Fruit fly (Drosophila melanogaster) whole organism, prepupa: ENCODE data around the gene Rassf.

ENCODE experiments used
- CG11902 ChIP-seq: fragments of 200-800 bp; sonication (Bioruptor generic); optimal IDR thresholded peaks from 3 replicates; lab custom pipeline; 2016; ENCODE audit warnings: missing biosample characterization, missing genetic modification characterization
- CG15336 ChIP-seq: fragments of 200-800 bp; sonication (Bioruptor generic); IDR thresholded peaks from 2 replicates; pipeline ENCODE4 v1.3.6; 2022; ENCODE audit warnings: missing biosample characterization, missing genetic modification characterization
- CG1621 ChIP-seq: fragments of 200-800 bp; sonication (Bioruptor generic); optimal IDR thresholded peaks from 3 replicates; lab custom pipeline; 2018; ENCODE audit warnings: missing biosample characterization, mild to moderate bottlenecking, missing genetic modification characterization
- CG31627 ChIP-seq: fragments of 200-800 bp; sonication (Bioruptor generic); optimal IDR thresholded peaks from 3 replicates; lab custom pipeline; 2016; ENCODE audit warnings: missing biosample characterization, missing genetic modification characterization
- CG34406 ChIP-seq: fragments of 200-800 bp; sonication (Bioruptor generic); optimal IDR thresholded peaks from 3 replicates; lab custom pipeline; 2016; ENCODE audit warnings: missing biosample characterization, missing genetic modification characterization
- CG4318 ChIP-seq: fragments of 200-800 bp; sonication (Bioruptor generic); optimal IDR thresholded peaks from 3 replicates; lab custom pipeline; 2017; ENCODE audit warnings: missing biosample characterization, mild to moderate bottlenecking, missing genetic modification characterization
- CG6163 ChIP-seq: fragments of 200-800 bp; sonication (Bioruptor generic); IDR thresholded peaks from 3 replicates; pipeline ENCODE4 v1.3.6; 2022; ENCODE audit warnings: missing biosample characterization, missing genetic modification characterization
- CG6276 ChIP-seq: fragments of 200-800 bp; sonication (Bioruptor generic); optimal IDR thresholded peaks from 2 replicates; lab custom pipeline; 2017; ENCODE audit warnings: missing biosample characterization, mild to moderate bottlenecking, missing genetic modification characterization
- CG6808 ChIP-seq: fragments of 200-800 bp; sonication (Bioruptor generic); optimal IDR thresholded peaks from 3 replicates; lab custom pipeline; 2017; ENCODE audit warnings: missing biosample characterization, missing genetic modification characterization, mild to moderate bottlenecking, moderate library complexity, missing genetic modification reagents
- CG8319 ChIP-seq: fragments of 200-800 bp; sonication (Bioruptor generic); optimal IDR thresholded peaks from 3 replicates; lab custom pipeline; 2016; ENCODE audit warnings: missing biosample characterization, missing genetic modification characterization
- CG8632 ChIP-seq: fragments of 200-800 bp; sonication (Bioruptor generic); optimal IDR thresholded peaks from 3 replicates; lab custom pipeline; 2016; ENCODE audit warnings: missing biosample characterization, missing genetic modification characterization
- CG9139 ChIP-seq: fragments of 200-800 bp; sonication (Bioruptor generic); optimal IDR thresholded peaks from 3 replicates; lab custom pipeline; 2017; ENCODE audit warnings: missing biosample characterization, mild to moderate bottlenecking, missing genetic modification characterization
- Eip78C ChIP-seq: fragments of 200-800 bp; sonication (Bioruptor generic); peaks from one replicate; lab custom pipeline; 2016; ENCODE audit warnings: missing biosample characterization, missing genetic modification characterization
- Ets21C ChIP-seq: fragments of 200-800 bp; sonication (Bioruptor generic); optimal IDR thresholded peaks from 3 replicates; lab custom pipeline; 2016; ENCODE audit warnings: missing biosample characterization, missing genetic modification characterization
- Ets96B ChIP-seq: fragments of 200-800 bp; optimal IDR thresholded peaks from 2 replicates; lab custom pipeline; 2019; ENCODE audit warnings: missing biosample characterization, mild to moderate bottlenecking, missing genetic modification characterization, moderate library complexity
- Hr39 ChIP-seq: fragments of 200-800 bp; sonication (Bioruptor generic); optimal IDR thresholded peaks from 2 replicates; lab custom pipeline; 2016; ENCODE audit warnings: missing biosample characterization, missing genetic modification characterization
- Hr4 ChIP-seq: fragments of 200-800 bp; sonication (Bioruptor generic); optimal IDR thresholded peaks from 3 replicates; lab custom pipeline; 2016; ENCODE audit warnings: missing biosample characterization, missing genetic modification characterization
- Lpt ChIP-seq: fragments of 200-800 bp; sonication (Bioruptor generic); optimal IDR thresholded peaks from 3 replicates; lab custom pipeline; 2016; ENCODE audit warnings: missing biosample characterization, missing genetic modification characterization
- Sox14 ChIP-seq: fragments of 200-800 bp; sonication (Bioruptor generic); optimal IDR thresholded peaks from 3 replicates; lab custom pipeline; 2016; ENCODE audit warnings: missing biosample characterization, missing genetic modification characterization
- Sox15 ChIP-seq: fragments of 200-800 bp; sonication (Bioruptor generic); optimal IDR thresholded peaks from 3 replicates; lab custom pipeline; 2016; ENCODE audit warnings: missing biosample characterization, missing genetic modification characterization
- acj6 ChIP-seq: fragments of 200-800 bp; sonication (Bioruptor generic); optimal IDR thresholded peaks from 3 replicates; lab custom pipeline; 2016; ENCODE audit warnings: missing biosample characterization, missing genetic modification characterization
- dac ChIP-seq: fragments of 200-800 bp; sonication (Bioruptor generic); optimal IDR thresholded peaks from 2 replicates; lab custom pipeline; 2017; ENCODE audit warnings: missing biosample characterization, mild to moderate bottlenecking, missing genetic modification characterization
- dsx ChIP-seq: fragments of 200-800 bp; optimal IDR thresholded peaks from 3 replicates; lab custom pipeline; 2019; ENCODE audit warnings: missing biosample characterization, mild to moderate bottlenecking, missing genetic modification characterization, moderate library complexity; ENCODE audit not compliant: poor library complexity, severe bottlenecking
- eg ChIP-seq: fragments of 200-800 bp; sonication (Bioruptor generic); IDR thresholded peaks from 3 replicates; pipeline ENCODE4 v1.3.6; 2022; ENCODE audit warnings: missing biosample characterization, missing genetic modification characterization
- esn ChIP-seq: fragments of 200-800 bp; sonication (Bioruptor generic); optimal IDR thresholded peaks from 2 replicates; lab custom pipeline; 2016; ENCODE audit warnings: missing biosample characterization, mild to moderate bottlenecking, missing genetic modification characterization, moderate library complexity
- fd85E ChIP-seq: fragments of 200-800 bp; sonication (Bioruptor generic); optimal IDR thresholded peaks from 3 replicates; lab custom pipeline; 2016; ENCODE audit warnings: missing biosample characterization, missing genetic modification characterization
- fkh ChIP-seq: fragments of 200-800 bp; sonication (Bioruptor generic); optimal IDR thresholded peaks from 3 replicates; lab custom pipeline; 2017; ENCODE audit warnings: missing biosample characterization, mild to moderate bottlenecking, missing genetic modification characterization, moderate library complexity
- lz ChIP-seq: fragments of 200-800 bp; sonication (Bioruptor generic); optimal IDR thresholded peaks from 3 replicates; lab custom pipeline; 2016; ENCODE audit warnings: missing biosample characterization, missing genetic modification characterization
- net ChIP-seq: fragments of 200-800 bp; sonication (Bioruptor generic); optimal IDR thresholded peaks from 3 replicates; lab custom pipeline; 2016; ENCODE audit warnings: missing biosample characterization, missing genetic modification characterization
- pdm3 ChIP-seq: fragments of 200-800 bp; sonication (Bioruptor generic); optimal IDR thresholded peaks from 3 replicates; lab custom pipeline; 2016; ENCODE audit warnings: missing biosample characterization, missing genetic modification characterization
- ss ChIP-seq, 2 experiments: fragments of 200-800 bp; sonication (Bioruptor generic); optimal IDR thresholded peaks; 2 replicates in 1 of 2; 3 replicates in 1 of 2; lab custom pipeline; 2017 to 2018; ENCODE audit warnings: mild to moderate bottlenecking in 2 of 2, missing biosample characterization in 2 of 2, missing genetic modification characterization in 2 of 2, moderate library complexity in 1 of 2
- svp ChIP-seq: fragments of 200-800 bp; sonication (Bioruptor generic); peaks from one replicate; lab custom pipeline; 2016; ENCODE audit warnings: missing biosample characterization, missing genetic modification characterization
- topi ChIP-seq: fragments of 200-800 bp; sonication (Bioruptor generic); optimal IDR thresholded peaks from 3 replicates; lab custom pipeline; 2016; ENCODE audit warnings: missing biosample characterization, missing genetic modification characterization
- vri ChIP-seq: fragments of 200-800 bp; sonication (Bioruptor generic); optimal IDR thresholded peaks from 3 replicates; lab custom pipeline; 2016; ENCODE audit warnings: missing biosample characterization, mild to moderate bottlenecking, missing genetic modification characterization

The Rassf gene

dm6 chr3R:23130181-23130580 lies 12.4 kb upstream of the Rassf start:
- TF ChIP-seq dsx (GFP tag; lab: Kevin White, UChicago) (no peak), ss (GFP tag; optimal IDR thresholded peaks at IDR 0.05; lab: Kevin White, UChicago) (no peak), CG15336 (GFP tag; lab: Robert Waterston, UW) (no peak), dac (GFP tag; lab: Kevin White, UChicago) (no peak), CG4318 (GFP tag; lab: Kevin White, UChicago) (no peak), Lpt (GFP tag; lab: Kevin White, UChicago) (no peak), CG8319 (GFP tag; lab: Kevin White, UChicago) (no peak), Ets96B (tag; lab: Kevin White, UChicago) (no peak), lz (no peak), net (GFP tag; lab: Kevin White, UChicago) (no peak), CG11902 (GFP tag; lab: Kevin White, UChicago) (no peak), Sox15 (GFP tag; lab: Kevin White, UChicago) (no peak), CG6276 (GFP tag; lab: Kevin White, UChicago) (no peak), vri (GFP tag; lab: Kevin White, UChicago) (no peak), fd85E (no peak), eg (GFP tag; lab: Robert Waterston, UW) (no peak), CG34406 (GFP tag; lab: Kevin White, UChicago) (no peak)

dm6 chr3R:23129617-23130016 lies 11.9 kb upstream of the Rassf start:
- TF ChIP-seq CG6163 (GFP tag; lab: Robert Waterston, UW): no peak
- TF ChIP-seq, all 60 proteins: peak for 0

dm6 chr3R:23127796-23128195 lies 10.1 kb upstream of the Rassf start, which contains the start of gene CG31457:
Gene CG31457, minus strand, starts transcription at chr3R:23127981.
- no peak for TF ChIP-seq CG8632
- peak; percentile 4 for TF ChIP-seq Eip78C (GFP tag; lab: Kevin White, UChicago)
- no peak for TF ChIP-seq Ets21C (GFP tag; lab: Kevin White, UChicago)
- peak; percentile 15 for TF ChIP-seq esn (GFP tag; lab: Kevin White, UChicago)
- TF ChIP-seq Sox15 (GFP tag; lab: Kevin White, UChicago): no peak
- TF ChIP-seq Ets96B (tag; lab: Kevin White, UChicago): no peak
- TF ChIP-seq fkh (GFP tag; lab: Kevin White, UChicago): peak; percentile 24
- TF ChIP-seq Sox14 (GFP tag; lab: Kevin White, UChicago): no peak
- no peak for TF ChIP-seq pdm3
- no peak for TF ChIP-seq topi (GFP tag; lab: Kevin White, UChicago)
- no peak for TF ChIP-seq dsx (GFP tag; lab: Kevin White, UChicago)
- TF ChIP-seq Hr4: no peak
- TF ChIP-seq CG6808 (GFP tag; lab: Kevin White, UChicago): no peak
- TF ChIP-seq CG9139 (GFP tag; lab: Kevin White, UChicago): no peak
- TF ChIP-seq Hr39 (GFP tag; lab: Kevin White, UChicago): peak; percentile 0

dm6 chr3R:23126241-23127022 lies 8.7 kb upstream of the Rassf start, which contains the start of gene CG31365:
Gene CG31365, minus strand, starts transcription at chr3R:23126422.
- TF ChIP-seq acj6 (GFP tag; lab: Kevin White, UChicago): no peak
- peak; percentile 30; the same call in 1 of the 3 replicates for TF ChIP-seq CG6163 (GFP tag; lab: Robert Waterston, UW)
- TF ChIP-seq CG31627 (GFP tag; lab: Kevin White, UChicago): peak; percentile 20
- peak; percentile 93 for TF ChIP-seq svp (GFP tag; lab: Kevin White, UChicago)
- TF ChIP-seq CG1621 (tag; lab: Kevin White, UChicago): peak; percentile 10
- TF ChIP-seq Eip78C (GFP tag; lab: Kevin White, UChicago): peak; percentile 46
- peak; percentile 49 for TF ChIP-seq esn (GFP tag; lab: Kevin White, UChicago)
- TF ChIP-seq Hr39 (GFP tag; lab: Kevin White, UChicago): peak; percentile 15
- no peak for TF ChIP-seq CG34406 (GFP tag; lab: Kevin White, UChicago)
- TF ChIP-seq Ets21C (GFP tag; lab: Kevin White, UChicago): no peak
- peak; percentile 99 for TF ChIP-seq fkh (GFP tag; lab: Kevin White, UChicago)
